Fruit fly (Drosophila melanogaster) whole organism, embryonic: ENCODE measurements around the gene Hs6st.

ENCODE experiments used
- B-H2 ChIP-seq: fragments of 200-800 bp; sonication (Bioruptor generic); optimal IDR thresholded peaks from 2 replicates; lab custom pipeline; 2018; ENCODE audit warnings: missing biosample characterization, mild to moderate bottlenecking, missing genetic modification characterization
- C15 ChIP-seq: fragments of 200-800 bp; sonication (Bioruptor generic); IDR thresholded peaks from 3 replicates; pipeline ENCODE4 v1.3.6; 2022; ENCODE audit warnings: missing biosample characterization, missing genetic modification characterization
- CG10431 ChIP-seq: fragments of 200-800 bp; sonication (Bioruptor generic); optimal IDR thresholded peaks from 3 replicates; lab custom pipeline; 2018; ENCODE audit warnings: missing biosample characterization, mild to moderate bottlenecking, missing genetic modification characterization
- CG12659 ChIP-seq: fragments of 200-800 bp; sonication (Bioruptor generic); optimal IDR thresholded peaks from 3 replicates; lab custom pipeline; 2017; ENCODE audit warnings: mild to moderate bottlenecking, missing biosample characterization, missing genetic modification reagents, missing genetic modification characterization
- CG15073 ChIP-seq: fragments of 200-800 bp; sonication (Bioruptor generic); optimal IDR thresholded peaks from 2 replicates; lab custom pipeline; 2016; ENCODE audit warnings: missing biosample characterization, missing genetic modification characterization
- CG17829 ChIP-seq: fragments of 200-800 bp; optimal IDR thresholded peaks from 2 replicates; lab custom pipeline; 2019; ENCODE audit warnings: missing biosample characterization, mild to moderate bottlenecking, missing genetic modification characterization, moderate library complexity
- CG18262 ChIP-seq: fragments of 200-800 bp; optimal IDR thresholded peaks from 3 replicates; lab custom pipeline; 2019; ENCODE audit warnings: missing biosample characterization, mild to moderate bottlenecking, missing genetic modification characterization, moderate library complexity
- CG3407 ChIP-seq: fragments of 200-800 bp; sonication (Bioruptor generic); optimal IDR thresholded peaks from 2 replicates; lab custom pipeline; 2018; ENCODE audit warnings: missing biosample characterization, mild to moderate bottlenecking, missing genetic modification characterization
- CG34224 ChIP-seq: fragments of 200-800 bp; sonication (Bioruptor generic); IDR thresholded peaks from 3 replicates; pipeline ENCODE4 v1.3.6; 2022; ENCODE audit warnings: missing biosample characterization, missing genetic modification characterization; ENCODE audit not compliant: partially characterized antibody
- CG4282 ChIP-seq: fragments of 200-800 bp; sonication (Bioruptor generic); optimal IDR thresholded peaks from 2 replicates; lab custom pipeline; 2016; ENCODE audit warnings: missing biosample characterization, missing genetic modification characterization
- CG43689 ChIP-seq: fragments of 200-800 bp; sonication (Bioruptor generic); IDR thresholded peaks from 2 replicates; pipeline ENCODE4 v1.3.6; 2022; ENCODE audit warnings: missing biosample characterization, missing genetic modification characterization
- CG4854 ChIP-seq: fragments of 200-800 bp; sonication (Bioruptor generic); optimal IDR thresholded peaks from 2 replicates; lab custom pipeline; 2016; ENCODE audit warnings: missing biosample characterization, missing genetic modification characterization, inconsistent platforms
- CG7357 ChIP-seq: fragments of 200-800 bp; sonication (Bioruptor generic); IDR thresholded peaks from 3 replicates; pipeline ENCODE4 v1.3.6; 2022; ENCODE audit warnings: missing biosample characterization, missing genetic modification characterization
- CG8281 ChIP-seq: fragments of 200-800 bp; sonication (Bioruptor generic); optimal IDR thresholded peaks from 2 replicates; lab custom pipeline; 2018; ENCODE audit warnings: missing biosample characterization, mild to moderate bottlenecking, missing genetic modification characterization, moderate library complexity
- CG8388 ChIP-seq: fragments of 200-800 bp; sonication (Bioruptor generic); optimal IDR thresholded peaks from 2 replicates; lab custom pipeline; 2019; ENCODE audit warnings: missing biosample characterization, mild to moderate bottlenecking, missing genetic modification characterization, moderate library complexity
- CG8765 ChIP-seq: fragments of 200-800 bp; sonication (Bioruptor generic); IDR thresholded peaks from 2 replicates; pipeline ENCODE4 v1.3.6; 2022; ENCODE audit warnings: missing biosample characterization, missing genetic modification characterization
- Chrac-16 ChIP-seq: fragments of 200-800 bp; sonication (Bioruptor generic); optimal IDR thresholded peaks from 3 replicates; lab custom pipeline; 2016; ENCODE audit warnings: missing biosample characterization, missing genetic modification characterization
- Dbx ChIP-seq: fragments of 200-800 bp; sonication (Bioruptor generic); IDR thresholded peaks from 3 replicates; pipeline ENCODE4 v1.3.6; 2022; ENCODE audit warnings: missing biosample characterization, missing genetic modification characterization
- Drgx ChIP-seq: fragments of 200-800 bp; sonication (Bioruptor generic); IDR thresholded peaks from 2 replicates; pipeline ENCODE4 v1.3.6; 2022; ENCODE audit warnings: missing biosample characterization, missing genetic modification characterization
- E2f1 ChIP-seq: fragments of 200-800 bp; sonication (Bioruptor generic); IDR thresholded peaks from 2 replicates; pipeline ENCODE4 v1.3.6; 2022; ENCODE audit warnings: missing biosample characterization, missing genetic modification characterization
- HLHmδ ChIP-seq: fragments of 200-800 bp; sonication (Bioruptor generic); optimal IDR thresholded peaks from 2 replicates; lab custom pipeline; 2018; ENCODE audit warnings: missing biosample characterization, mild to moderate bottlenecking, missing genetic modification characterization, moderate library complexity
- Hr39 ChIP-seq: fragments of >200 bp; optimal IDR thresholded peaks from 2 replicates; lab custom pipeline; 2017
- Hr51 ChIP-seq, 2 experiments: fragments of 200-800 bp; sonication (Bioruptor generic); optimal IDR thresholded peaks; 2 replicates in 1 of 2; 3 replicates in 1 of 2; lab custom pipeline; 2016 to 2018; ENCODE audit warnings: missing biosample characterization in 2 of 2, missing genetic modification characterization in 2 of 2, mild to moderate bottlenecking in 1 of 2, moderate library complexity in 1 of 2
- MESR4 ChIP-seq: fragments of 200-800 bp; sonication (Bioruptor generic); optimal IDR thresholded peaks from 2 replicates; lab custom pipeline; 2018; ENCODE audit warnings: missing biosample characterization, mild to moderate bottlenecking, missing genetic modification characterization, moderate library complexity
- Med ChIP-seq: fragments of 200-800 bp; sonication (Bioruptor generic); peaks from one replicate; lab custom pipeline; 2016; ENCODE audit warnings: missing biosample characterization, missing genetic modification characterization, mild to moderate bottlenecking, inconsistent platforms, moderate library complexity
- Mrtf ChIP-seq: fragments of 200-800 bp; sonication (Bioruptor generic); IDR thresholded peaks from 3 replicates; pipeline ENCODE4 v1.3.6; 2022; ENCODE audit warnings: missing biosample characterization, missing genetic modification characterization
- Myb ChIP-seq: fragments of 200-800 bp; sonication (Bioruptor generic); optimal IDR thresholded peaks from 2 replicates; lab custom pipeline; 2016; ENCODE audit warnings: missing biosample characterization, missing genetic modification characterization
- NK7.1 ChIP-seq: fragments of 200-800 bp; sonication (Bioruptor generic); optimal IDR thresholded peaks from 3 replicates; lab custom pipeline; 2016; ENCODE audit warnings: missing biosample characterization, missing genetic modification characterization
- Neu2 ChIP-seq: fragments of 200-800 bp; sonication (Bioruptor generic); optimal IDR thresholded peaks from 3 replicates; lab custom pipeline; 2016; ENCODE audit warnings: missing biosample characterization, missing genetic modification characterization, borderline replicate concordance
- Nf-YB ChIP-seq: fragments of 200-800 bp; sonication (Bioruptor generic); optimal IDR thresholded peaks from 3 replicates; lab custom pipeline; 2019; ENCODE audit warnings: missing biosample characterization, mild to moderate bottlenecking, missing genetic modification characterization, moderate library complexity
- Pdp1 ChIP-seq, 2 experiments: fragments of 200-800 bp; sonication (Bioruptor generic); optimal IDR thresholded peaks; 3 replicates each; lab custom pipeline; 2016; ENCODE audit warnings: missing biosample characterization in 2 of 2, missing genetic modification characterization in 2 of 2, mild to moderate bottlenecking in 1 of 2, moderate library complexity in 1 of 2
- Ssrp ChIP-seq: fragments of 200-800 bp; sonication (Bioruptor generic); optimal IDR thresholded peaks from 2 replicates; lab custom pipeline; 2018; ENCODE audit warnings: missing biosample characterization, mild to moderate bottlenecking, missing genetic modification characterization, moderate library complexity
- Taf1 ChIP-seq: fragments of 200-800 bp; sonication (Bioruptor generic); IDR thresholded peaks from 2 replicates; pipeline ENCODE4 v1.3.6; 2022; ENCODE audit warnings: missing biosample characterization, missing genetic modification characterization
- az2 ChIP-seq: fragments of 200-800 bp; sonication (Bioruptor generic); optimal IDR thresholded peaks from 3 replicates; lab custom pipeline; 2016; ENCODE audit warnings: missing biosample characterization, missing genetic modification characterization
- bcd ChIP-seq: fragments of 200-800 bp; sonication (Bioruptor generic); optimal IDR thresholded peaks from 2 replicates; lab custom pipeline; 2017; ENCODE audit warnings: missing biosample characterization, mild to moderate bottlenecking, missing genetic modification characterization
- chm ChIP-seq: fragments of 200-800 bp; sonication (Bioruptor generic); IDR thresholded peaks from 2 replicates; pipeline ENCODE4 v1.3.6; 2022; ENCODE audit warnings: missing biosample characterization, missing genetic modification characterization
- corto ChIP-seq: fragments of 200-800 bp; sonication (Bioruptor generic); optimal IDR thresholded peaks from 2 replicates; lab custom pipeline; 2016; ENCODE audit warnings: missing biosample characterization, mild to moderate bottlenecking, missing genetic modification characterization, moderate library complexity
- dmrt99B ChIP-seq: fragments of 200-800 bp; sonication (Bioruptor generic); optimal IDR thresholded peaks from 2 replicates; lab custom pipeline; 2018; ENCODE audit warnings: missing biosample characterization, mild to moderate bottlenecking, missing genetic modification characterization, moderate library complexity
- esg ChIP-seq: fragments of 200-800 bp; sonication (Bioruptor generic); conservative IDR thresholded peaks from 2 replicates; pipeline ENCODE4 v1.3.6; 2022; ENCODE audit warnings: missing biosample characterization, missing genetic modification characterization
- gfzf ChIP-seq: fragments of 200-800 bp; sonication (Bioruptor generic); optimal IDR thresholded peaks from 2 replicates; lab custom pipeline; 2016; ENCODE audit warnings: missing biosample characterization, mild to moderate bottlenecking, missing genetic modification characterization, moderate library complexity
- grau ChIP-seq: fragments of 200-800 bp; optimal IDR thresholded peaks from 3 replicates; lab custom pipeline; 2019; ENCODE audit warnings: missing biosample characterization, mild to moderate bottlenecking, missing genetic modification characterization, moderate library complexity
- grn ChIP-seq: fragments of 200-800 bp; sonication (Bioruptor generic); optimal IDR thresholded peaks from 3 replicates; lab custom pipeline; 2017; ENCODE audit warnings: missing biosample characterization, missing genetic modification characterization
- hth ChIP-seq: fragments of >200 bp; optimal IDR thresholded peaks from 2 replicates; lab custom pipeline; 2017; ENCODE audit warnings: inconsistent platforms
- kah ChIP-seq: fragments of 200-800 bp; sonication (Bioruptor generic); optimal IDR thresholded peaks from 2 replicates; lab custom pipeline; 2018; ENCODE audit warnings: missing biosample characterization, mild to moderate bottlenecking, missing genetic modification characterization
- klu ChIP-seq: fragments of 200-800 bp; sonication (Bioruptor generic); IDR thresholded peaks from 2 replicates; pipeline ENCODE4 v1.3.6; 2022; ENCODE audit warnings: missing biosample characterization, missing genetic modification characterization
- mirr ChIP-seq: fragments of 200-800 bp; sonication (Bioruptor generic); optimal IDR thresholded peaks from 3 replicates; lab custom pipeline; 2018; ENCODE audit warnings: missing biosample characterization, mild to moderate bottlenecking, missing genetic modification characterization
- onecut ChIP-seq: fragments of 200-800 bp; sonication (Bioruptor generic); IDR thresholded peaks from 2 replicates; pipeline ENCODE4 v1.3.6; 2022; ENCODE audit warnings: missing biosample characterization, missing genetic modification characterization
- run ChIP-seq: fragments of 200-800 bp; sonication (Bioruptor generic); optimal IDR thresholded peaks from 3 replicates; lab custom pipeline; 2018; ENCODE audit warnings: missing biosample characterization, mild to moderate bottlenecking, missing genetic modification characterization

Gene Hs6st

DNA sequence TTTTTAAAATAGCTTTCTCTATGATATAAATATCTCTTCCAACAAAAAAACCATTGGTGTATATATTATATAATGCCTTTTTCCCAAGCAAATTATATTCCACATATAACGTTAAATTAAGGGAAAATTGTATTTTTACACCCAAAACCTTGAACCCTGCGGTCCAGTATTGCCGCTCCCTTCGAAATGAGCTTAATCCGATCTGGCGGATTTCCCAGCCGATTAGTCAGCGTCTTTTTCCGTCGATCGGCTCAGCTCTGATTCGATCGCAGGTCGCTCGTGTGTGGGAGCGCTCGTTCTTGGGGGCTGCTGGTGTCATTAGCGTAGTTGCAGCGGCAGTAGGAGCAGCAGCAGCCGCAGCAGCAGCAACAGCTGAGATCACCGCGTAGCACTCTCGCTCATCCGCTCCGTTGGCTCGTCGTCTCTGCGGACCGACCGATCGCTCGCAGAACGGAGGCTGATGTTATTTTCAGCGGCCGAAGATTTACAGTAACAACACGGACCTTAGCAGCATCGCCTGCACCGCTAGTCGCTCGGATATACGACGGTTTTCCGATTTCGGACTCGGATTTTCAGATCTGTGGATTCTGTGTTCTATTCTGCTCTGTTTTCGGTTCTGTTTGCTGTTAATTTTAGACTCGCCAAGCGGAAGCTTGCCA, 117.8 kb downstream of the Hs6st start, which contains the start of gene CG4733 (continued):
- TF ChIP-seq bcd (peak; percentile 31), Drgx (GFP tag; lab: Robert Waterston, UW) (peak; percentile 49), MESR4 (no peak), CG3407 (no peak), Pdp1 (GFP tag; optimal IDR thresholded peaks at IDR 0.05; lab: Kevin White, UChicago) (no peak), Mrtf (no peak), gfzf (GFP tag; lab: Kevin White, UChicago) (no peak), klu (GFP tag; lab: Robert Waterston, UW) (no peak), CG12659 (GFP tag; lab: Kevin White, UChicago) (peak; percentile 31), az2 (GFP tag; lab: Kevin White, UChicago) (peak; percentile 21), CG18262 (tag; lab: Kevin White, UChicago) (peak; percentile 43), HLHmδ (GFP tag; lab: Kevin White, UChicago) (peak; percentile 45), dmrt99B (tag; lab: Kevin White, UChicago) (peak; percentile 0), grau (tag; lab: Kevin White, UChicago) (peak; percentile 48), CG34224 (GFP tag; lab: Robert Waterston, UW) (0 out of 3 replicates have a peak, but pooled peaks have one; percentile 15), Chrac-16 (GFP tag; lab: Kevin White, UChicago) (peak; percentile 1), CG8388 (GFP tag; lab: Kevin White, UChicago) (no peak), Hr51 (GFP tag; optimal IDR thresholded peaks at IDR 0.05; lab: Kevin White, UChicago) (peak in 1 of 2 experiments; percentile 14), Nf-YB (GFP tag; lab: Kevin White, UChicago) (peak; percentile 5)

DNA sequence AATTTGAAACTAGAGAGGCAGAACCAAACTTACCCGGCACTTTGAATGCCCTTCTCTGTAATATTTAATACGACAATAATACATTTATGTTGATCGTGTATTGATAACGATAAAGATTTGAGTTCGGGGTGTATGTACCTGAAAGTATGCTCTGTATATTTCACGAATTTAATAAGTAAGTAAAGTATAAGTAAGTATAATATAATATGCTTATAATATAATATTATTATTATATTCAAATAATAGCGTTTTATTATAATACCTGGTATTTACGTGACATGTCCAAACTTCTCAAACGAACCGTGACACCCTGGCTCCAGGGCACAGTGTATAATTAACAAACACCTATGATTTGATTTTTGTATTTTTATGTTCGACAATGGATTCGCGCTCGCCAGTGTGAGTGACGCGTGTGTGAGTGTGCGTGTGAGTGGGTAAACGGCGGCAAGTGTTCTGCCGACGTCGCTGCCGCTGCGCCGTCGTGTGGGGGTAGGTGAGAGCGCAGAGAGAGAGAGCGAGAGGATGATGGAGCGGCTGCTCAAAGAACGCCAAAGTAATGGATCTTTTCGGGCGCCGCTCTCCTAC, 118.6 kb downstream of the Hs6st start:
- peak; percentile 63 for TF ChIP-seq CG7357 (GFP tag; lab: Robert Waterston, UW)
- TF ChIP-seq CG43689 (GFP tag; lab: Robert Waterston, UW): no peak
- TF ChIP-seq CG4282: no peak
- TF ChIP-seq chm (GFP tag; lab: Robert Waterston, UW): 0 out of 2 replicates have a peak, but pooled peaks have one; percentile 25
- no peak for TF ChIP-seq C15 (GFP tag; lab: Robert Waterston, UW)
- peak; percentile 42 for TF ChIP-seq run (tag; lab: Kevin White, UChicago)
- TF ChIP-seq grn (GFP tag; lab: Kevin White, UChicago): no peak
- no peak for TF ChIP-seq CG4854 (GFP tag; lab: Kevin White, UChicago)
- no peak for TF ChIP-seq E2f1 (GFP tag; lab: Robert Waterston, UW)
- no peak for TF ChIP-seq corto (GFP tag; lab: Kevin White, UChicago)
- peak; percentile 38; the same call in 1 of the 2 replicates for TF ChIP-seq onecut (GFP tag; lab: Robert Waterston, UW)
- no peak for TF ChIP-seq NK7.1
- peak; percentile 70 for TF ChIP-seq mirr (GFP tag; lab: Kevin White, UChicago)
- peak; percentile 72 for TF ChIP-seq Med (GFP tag; lab: Kevin White, UChicago)
- TF ChIP-seq CG8765 (GFP tag; lab: Robert Waterston, UW): no peak
- no peak for TF ChIP-seq Myb (GFP tag; lab: Kevin White, UChicago)
- no peak for TF ChIP-seq CG10431
- peak; percentile 42 for TF ChIP-seq CG8281 (tag; lab: Kevin White, UChicago)
- TF ChIP-seq dmrt99B (tag; lab: Kevin White, UChicago): peak; percentile 87
- peak; percentile 59 for TF ChIP-seq CG17829 (tag; lab: Kevin White, UChicago)
- TF ChIP-seq Neu2 (GFP tag; lab: Kevin White, UChicago): no peak
- TF ChIP-seq Taf1 (GFP tag; lab: Robert Waterston, UW): peak; percentile 66
- TF ChIP-seq kah (GFP tag; lab: Kevin White, UChicago): peak; percentile 44
- peak; percentile 13 for TF ChIP-seq B-H2 (GFP tag; lab: Kevin White, UChicago)
- peak; percentile 40 for TF ChIP-seq Ssrp (tag; lab: Kevin White, UChicago)
- TF ChIP-seq esg (GFP tag; lab: Robert Waterston, UW): peak; percentile 53
- no peak for TF ChIP-seq Hr39 (lab: Kevin White, UChicago)
- peak; percentile 77 for TF ChIP-seq Dbx (GFP tag; lab: Robert Waterston, UW)
- TF ChIP-seq CG15073 (GFP tag; lab: Kevin White, UChicago): no peak
- no peak for TF ChIP-seq hth (lab: Kevin White, UChicago)
